Fruit fly (Drosophila melanogaster): ENCODE results near the gene ry.

DNA sequence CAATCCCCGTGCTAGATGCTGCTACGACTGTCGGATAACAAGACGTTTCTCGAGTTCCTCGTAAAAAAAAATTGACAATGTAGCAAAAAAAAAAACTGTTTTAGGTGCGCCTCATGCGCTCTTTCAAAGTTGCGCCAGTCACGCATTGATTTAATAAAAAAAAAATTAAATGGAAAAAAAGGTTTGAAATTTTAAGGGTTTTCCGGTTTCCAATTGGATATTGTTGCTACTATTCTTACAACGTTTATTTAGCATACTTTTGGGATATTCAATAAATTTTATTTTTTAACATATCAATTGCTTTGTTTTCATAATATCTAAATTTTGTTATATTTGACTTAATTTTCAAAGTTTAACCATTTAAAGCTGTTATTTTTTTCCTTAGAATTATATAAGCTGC is 24.2 kb downstream of the ry start:
- no peak for TF ChIP-seq pad (GFP tag; optimal IDR thresholded peaks at IDR 0.05)
- no peak for TF ChIP-seq toe (GFP tag; optimal IDR thresholded peaks at IDR 0.05)
- TF ChIP-seq CG14711 (tag; optimal IDR thresholded peaks at IDR 0.05), result no peak
- TF ChIP-seq CG7101 (tag; optimal IDR thresholded peaks at IDR 0.05), result no peak
- TF ChIP-seq tj (GFP tag; optimal IDR thresholded peaks at IDR 0.05), result no peak
- no peak for TF ChIP-seq Hr96 (GFP tag; optimal IDR thresholded peaks at IDR 0.05)
- TF ChIP-seq CG5204 (GFP tag; optimal IDR thresholded peaks at IDR 0.05), result no peak
- no peak for TF ChIP-seq Crg-1 (GFP tag; optimal IDR thresholded peaks at IDR 0.05)

Data from whole organism, adult.